Worm (Caenorhabditis elegans): ENCODE data around the gene mrpl-49.

DNA sequence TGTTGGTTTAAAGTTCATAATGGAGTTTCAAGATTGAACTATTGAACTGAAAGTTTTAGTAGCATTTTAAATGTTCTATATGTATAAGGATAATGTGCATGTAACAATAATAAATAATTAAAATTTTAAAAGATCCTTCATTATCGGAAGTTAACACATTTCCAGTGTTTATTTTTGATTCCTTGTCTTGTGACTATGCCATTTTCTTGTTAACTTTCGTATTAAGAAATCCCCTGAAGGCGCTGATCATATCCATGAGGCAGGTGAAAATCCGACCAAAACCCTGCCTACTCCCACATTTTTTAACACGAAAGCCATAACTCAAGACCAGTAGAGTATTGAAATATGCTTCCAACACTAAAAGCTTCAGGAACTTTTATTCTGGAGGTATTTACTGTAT is 8.7 kb upstream of the mrpl-49 start, which contains the start of gene R11D1.7:
- TF ChIP-seq klf-2 (GFP tag; conservative IDR thresholded peaks at IDR 0.05) (no peak), ref-1 (GFP tag; conservative IDR thresholded peaks at IDR 0.05) (no peak), ztf-23 (GFP tag; IDR thresholded peaks at IDR 0.05) (no peak), flt-1 (GFP tag; IDR thresholded peaks at IDR 0.05) (no peak), med-1 (GFP tag; optimal IDR thresholded peaks at IDR 0.05; ENCODE audit: insufficient read depth) (no peak), cog-1 (tag; optimal IDR thresholded peaks at IDR 0.05) (no peak)

All from whole organism, midembryonic.